Worm (Caenorhabditis elegans): ENCODE measurements around the gene fbxa-219.

Gene fbxa-219

DNA sequence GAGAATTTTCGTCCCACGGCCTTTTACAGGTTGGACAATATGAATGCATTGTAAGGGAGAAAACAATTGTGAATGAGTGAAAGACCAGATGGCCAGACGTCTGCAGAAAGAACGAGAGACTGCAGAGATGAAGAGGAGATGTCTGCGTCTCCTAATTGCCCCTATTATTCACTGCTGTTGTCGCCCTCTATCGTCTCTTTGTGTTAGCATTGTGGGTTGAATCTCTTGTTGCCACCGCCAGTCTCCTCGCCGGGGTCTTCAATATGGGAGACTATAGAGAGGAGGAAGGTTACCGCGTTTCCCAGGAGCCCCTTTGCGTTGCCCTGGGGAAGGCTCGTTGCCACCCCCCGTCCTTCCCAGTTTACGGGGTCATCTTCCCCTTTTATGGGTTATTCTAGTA, 13.7 kb downstream of the fbxa-219 start, which contains the start of gene Y54F10BM.9:
Gene Y54F10BM.9 (minus strand): TSS at position 61 of the 400 bp plus-strand sequence.
- TF ChIP-seq pes-1 (GFP tag; IDR thresholded peaks at IDR 0.05) (no peak), hmbx-1 (tag; optimal IDR thresholded peaks at IDR 0.05) (no peak), hmg-4 (GFP tag; optimal IDR thresholded peaks at IDR 0.05) (peak; percentile 69), ets-7 (tag; optimal IDR thresholded peaks at IDR 0.05) (no peak), ceh-13 (GFP tag; optimal IDR thresholded peaks at IDR 0.05) (no peak), aly-1 (tag; optimal IDR thresholded peaks at IDR 0.05) (peak; percentile 54)

DNA sequence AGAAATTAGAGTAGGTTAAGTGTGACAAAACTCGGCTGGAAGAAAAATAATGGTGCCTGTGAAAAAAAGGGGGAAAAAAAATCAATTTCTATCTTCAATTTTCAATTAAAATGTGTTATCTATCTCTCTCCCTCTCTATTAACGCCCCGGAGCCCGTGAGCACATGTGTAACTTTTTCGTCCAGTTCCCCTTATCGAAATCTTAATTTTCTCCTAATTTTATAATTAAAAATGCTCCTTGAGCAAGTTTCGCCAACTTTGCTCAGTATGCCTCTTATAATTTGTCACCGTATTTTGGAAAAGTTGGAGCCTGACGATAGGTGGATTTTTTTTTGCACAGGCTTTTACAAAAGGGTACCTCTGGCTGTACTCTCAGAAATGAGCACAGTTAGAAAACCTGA, 16.8 kb downstream of the fbxa-219 start, which contains the start of the genes fbxa-1 and Y54F10BM.20:
Gene fbxa-1 (minus strand): TSS at position 101 of the 400 bp plus-strand sequence.
Gene Y54F10BM.20 (plus strand): TSS at position 231 of the 400 bp plus-strand sequence.
- no peak for TF ChIP-seq ceh-13 (GFP tag; optimal IDR thresholded peaks at IDR 0.05)
- no peak for TF ChIP-seq sea-1 (GFP tag; conservative IDR thresholded peaks at IDR 0.05)
- TF ChIP-seq aly-1 (tag; optimal IDR thresholded peaks at IDR 0.05): no peak
- TF ChIP-seq tbx-37 (GFP tag; conservative IDR thresholded peaks at IDR 0.05): no peak
- TF ChIP-seq hnd-1 (tag; optimal IDR thresholded peaks at IDR 0.05): no peak
- TF ChIP-seq tra-4 (tag; optimal IDR thresholded peaks at IDR 0.05): no peak
- TF ChIP-seq flt-1 (GFP tag; IDR thresholded peaks at IDR 0.05): no peak
- no peak for TF ChIP-seq F13C5.2 (tag; optimal IDR thresholded peaks at IDR 0.05)
- TF ChIP-seq hmbx-1 (tag; optimal IDR thresholded peaks at IDR 0.05): no peak
- TF ChIP-seq tbx-11 (GFP tag; IDR thresholded peaks at IDR 0.05): no peak
- TF ChIP-seq pes-1 (GFP tag; IDR thresholded peaks at IDR 0.05): no peak
- no peak for TF ChIP-seq ets-7 (tag; optimal IDR thresholded peaks at IDR 0.05)
- TF ChIP-seq ceh-36 (tag; optimal IDR thresholded peaks at IDR 0.05): no peak
- no peak for TF ChIP-seq ama-1 (optimal IDR thresholded peaks at IDR 0.05)
- no peak for TF ChIP-seq B0310.2 (tag; optimal IDR thresholded peaks at IDR 0.05)
- no peak for TF ChIP-seq scrt-1 (GFP tag; IDR thresholded peaks at IDR 0.05)
- no peak for TF ChIP-seq hmg-4 (GFP tag; optimal IDR thresholded peaks at IDR 0.05)

DNA sequence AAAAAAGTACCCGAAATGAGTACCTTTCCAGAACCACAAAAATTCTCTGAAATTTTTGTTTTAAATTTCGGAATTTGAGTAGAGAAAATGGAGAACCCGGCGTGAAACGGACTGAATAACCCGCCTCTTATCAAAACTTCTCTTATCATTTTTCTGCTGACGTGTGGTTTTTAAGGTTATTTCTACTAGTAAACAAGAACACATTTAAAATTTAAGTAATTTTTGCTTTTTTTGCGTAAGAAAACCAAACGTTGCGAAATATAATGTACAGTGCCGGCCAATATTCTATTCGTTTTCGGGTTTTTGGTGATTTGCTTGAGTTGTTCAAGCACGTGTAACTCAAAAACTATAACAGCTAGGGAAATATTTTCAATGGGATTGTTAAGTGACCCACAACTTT, 19.8 kb downstream of the fbxa-219 start:
- TF ChIP-seq scrt-1 (GFP tag; IDR thresholded peaks at IDR 0.05) (no peak), hmg-4 (GFP tag; optimal IDR thresholded peaks at IDR 0.05) (no peak), ceh-36 (tag; optimal IDR thresholded peaks at IDR 0.05) (no peak), pes-1 (GFP tag; IDR thresholded peaks at IDR 0.05) (no peak), aly-1 (tag; optimal IDR thresholded peaks at IDR 0.05) (no peak), hmbx-1 (tag; optimal IDR thresholded peaks at IDR 0.05) (no peak), ceh-13 (GFP tag; optimal IDR thresholded peaks at IDR 0.05) (no peak), tbx-37 (GFP tag; conservative IDR thresholded peaks at IDR 0.05) (no peak), tra-4 (tag; optimal IDR thresholded peaks at IDR 0.05) (no peak), B0310.2 (tag; optimal IDR thresholded peaks at IDR 0.05) (no peak), ama-1 (optimal IDR thresholded peaks at IDR 0.05) (no peak), hnd-1 (tag; optimal IDR thresholded peaks at IDR 0.05) (no peak), sea-1 (GFP tag; conservative IDR thresholded peaks at IDR 0.05) (no peak), ets-7 (tag; optimal IDR thresholded peaks at IDR 0.05) (no peak), F13C5.2 (tag; optimal IDR thresholded peaks at IDR 0.05) (no peak), flt-1 (GFP tag; IDR thresholded peaks at IDR 0.05) (no peak), tbx-11 (GFP tag; IDR thresholded peaks at IDR 0.05) (no peak)

- no peak for TF ChIP-seq hmg-4 (GFP tag; optimal IDR thresholded peaks at IDR 0.05)
- TF ChIP-seq tra-4 (tag; optimal IDR thresholded peaks at IDR 0.05): no peak
Observed at ce11 chrIII:2313985-2314494, 22.8 kb downstream of the fbxa-219 start, which contains the start of the genes fbxa-66 and iffb-1. Gene fbxa-66 (minus strand): TSS chrIII:2314035. Gene iffb-1 (plus strand): TSS chrIII:2314436.

- TF ChIP-seq pes-1 (GFP tag; IDR thresholded peaks at IDR 0.05) (no peak), hnd-1 (tag; optimal IDR thresholded peaks at IDR 0.05) (peak; percentile 4), tbx-37 (GFP tag; conservative IDR thresholded peaks at IDR 0.05) (no peak), ceh-36 (tag; optimal IDR thresholded peaks at IDR 0.05) (no peak), hmg-4 (GFP tag; optimal IDR thresholded peaks at IDR 0.05) (no peak), F13C5.2 (tag; optimal IDR thresholded peaks at IDR 0.05) (no peak), aly-1 (tag; optimal IDR thresholded peaks at IDR 0.05) (peak; percentile 24), ceh-13 (GFP tag; optimal IDR thresholded peaks at IDR 0.05) (no peak)
Observed at ce11 chrIII:2314678-2315077, 23.5 kb downstream of the fbxa-219 start.

DNA sequence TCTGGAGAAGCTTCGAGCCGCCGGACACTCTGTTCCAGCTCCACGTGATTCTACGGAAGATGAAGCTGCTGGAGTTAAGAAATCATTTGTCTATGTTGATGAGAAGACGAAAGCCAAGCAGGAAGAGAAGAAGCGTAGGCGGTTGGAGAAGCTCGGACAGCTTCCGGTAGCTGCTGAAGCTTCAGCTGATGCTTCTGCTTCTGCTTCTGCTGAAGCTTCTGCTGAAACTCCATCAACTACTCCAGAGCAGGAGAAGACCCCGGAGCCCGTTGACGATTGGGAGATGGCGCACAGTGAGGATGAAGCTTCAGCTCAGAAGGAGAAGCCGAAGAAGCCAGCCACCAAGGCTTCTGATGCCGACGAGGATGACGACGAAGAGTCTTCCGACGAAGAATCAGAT, 25.2 kb downstream of the fbxa-219 start:
- TF ChIP-seq tbx-11 (GFP tag; IDR thresholded peaks at IDR 0.05) (no peak), B0310.2 (tag; optimal IDR thresholded peaks at IDR 0.05) (no peak)

ce11 chrIII:2324703-2325102, 33.5 kb downstream of the fbxa-219 start:
- no peak for TF ChIP-seq hmbx-1 (tag; optimal IDR thresholded peaks at IDR 0.05)
- no peak for TF ChIP-seq flt-1 (GFP tag; IDR thresholded peaks at IDR 0.05)
- TF ChIP-seq hnd-1 (tag; optimal IDR thresholded peaks at IDR 0.05): no peak
- no peak for TF ChIP-seq tra-4 (tag; optimal IDR thresholded peaks at IDR 0.05)

ce11 chrIII:2328612-2329011, 37.4 kb downstream of the fbxa-219 start:
- TF ChIP-seq tbx-37 (GFP tag; conservative IDR thresholded peaks at IDR 0.05) (no peak), ceh-36 (tag; optimal IDR thresholded peaks at IDR 0.05) (no peak), hnd-1 (tag; optimal IDR thresholded peaks at IDR 0.05) (no peak), tbx-11 (GFP tag; IDR thresholded peaks at IDR 0.05) (no peak), pes-1 (GFP tag; IDR thresholded peaks at IDR 0.05) (no peak), sea-1 (GFP tag; conservative IDR thresholded peaks at IDR 0.05) (no peak), flt-1 (GFP tag; IDR thresholded peaks at IDR 0.05) (no peak), tra-4 (tag; optimal IDR thresholded peaks at IDR 0.05) (no peak), ama-1 (optimal IDR thresholded peaks at IDR 0.05) (no peak), B0310.2 (tag; optimal IDR thresholded peaks at IDR 0.05) (no peak), ets-7 (tag; optimal IDR thresholded peaks at IDR 0.05) (no peak)
